Worm (Caenorhabditis elegans) whole organism, L4 larva: ENCODE results near the gene K04G7.1.

Experiments used
- T20F7.1 ChIP-seq: fragments of 200-800 bp; sonication (Bioruptor generic); optimal IDR thresholded peaks from 2 replicates; lab custom pipeline; 2018; ENCODE audit warnings: mild to moderate bottlenecking, missing genetic modification characterization, missing compliant biosample characterization
- aly-2 ChIP-seq: sonication (generic microtip); optimal IDR thresholded peaks from 2 replicates; lab custom pipeline; 2018; ENCODE audit warnings: missing biosample characterization, missing genetic modification characterization
- ama-1 ChIP-seq: fragments of 150-350 bp; optimal IDR thresholded peaks from 2 replicates; lab custom pipeline; 2014; ENCODE audit warnings: inconsistent platforms, mixed read lengths
- ceh-82 ChIP-seq: sonication (generic microtip); optimal IDR thresholded peaks from 2 replicates; lab custom pipeline; 2017; ENCODE audit warnings: missing biosample characterization, missing genetic modification characterization
- ces-1 ChIP-seq: fragments of 150-350 bp; sonication (generic microtip); optimal IDR thresholded peaks from 4 replicates; lab custom pipeline; 2014; ENCODE audit warnings: missing biosample characterization, missing genetic modification reagents, missing genetic modification characterization
- dmd-8 ChIP-seq: fragments of 200-800 bp; sonication (Bioruptor generic); IDR thresholded peaks from 2 replicates; pipeline ENCODE4 v1.3.6; 2022; ENCODE audit warnings: missing genetic modification characterization, missing compliant biosample characterization
- lin-38 ChIP-seq: fragments of 200-800 bp; sonication (Bioruptor generic); IDR thresholded peaks from 2 replicates; pipeline ENCODE4 v1.3.6; 2022; ENCODE audit warnings: missing genetic modification reagents, missing genetic modification characterization, missing compliant biosample characterization
- pha-4 ChIP-seq, 2 experiments: fragments of 150-350 bp in 1 of 2; fragments of 200-800 bp in 1 of 2; sonication (Bioruptor generic) in 1 of 2; IDR thresholded peaks in 1 of 2; optimal IDR thresholded peaks in 1 of 2; 2 replicates each; pipeline versions ENCODE4 v1.3.6 to Lab custom; 2014 to 2022; ENCODE audit warnings: missing genetic modification characterization in 2 of 2, missing genetic modification reagents in 2 of 2, missing biosample characterization in 1 of 2, missing compliant biosample characterization in 1 of 2
- pqm-1 ChIP-seq: sonication (generic microtip); optimal IDR thresholded peaks from 2 replicates; lab custom pipeline; 2017; ENCODE audit warnings: missing biosample characterization, missing genetic modification characterization

DNA sequence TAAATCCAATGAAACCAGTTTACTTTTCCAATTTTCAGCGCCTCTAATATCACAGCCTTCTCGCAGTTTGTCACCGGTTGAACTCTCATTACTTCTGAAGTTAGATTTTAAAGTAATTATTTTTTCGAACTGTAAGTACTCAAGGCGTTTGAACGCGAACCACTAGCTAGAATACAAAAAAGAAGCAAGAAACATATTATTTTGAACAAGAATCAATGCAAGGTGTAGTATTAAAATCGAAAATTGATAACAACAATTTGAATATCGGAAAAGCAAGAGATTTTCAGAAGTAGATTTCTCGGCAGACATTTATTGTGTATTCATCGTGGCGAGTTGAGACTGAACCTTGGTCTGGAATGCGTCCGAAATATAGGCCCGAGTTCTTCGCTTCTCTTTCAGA is 35.5 kb downstream of the K04G7.1 start, which contains the start of gene exos-9:
- no peak for TF ChIP-seq T20F7.1 (GFP tag; lab: Kevin White, UChicago)
- no peak for TF ChIP-seq pqm-1 (tag; lab: Kevin White, UChicago)
- no peak for TF ChIP-seq lin-38 (GFP tag; lab: Robert Waterston, UW)
- no peak; the same call in 1 of the 2 replicates for TF ChIP-seq pha-4 (GFP tag; IDR thresholded peaks at IDR 0.05; lab: Robert Waterston, UW)
- TF ChIP-seq pha-4 (tag; optimal IDR thresholded peaks at IDR 0.05; lab: Kevin White, UChicago): no peak
- TF ChIP-seq ama-1 (lab: Kevin White, UChicago): no peak
- TF ChIP-seq ces-1 (GFP tag; lab: Kevin White, UChicago): no peak
- no peak for TF ChIP-seq dmd-8
- no peak for TF ChIP-seq ceh-82 (tag; lab: Kevin White, UChicago)
- no peak for TF ChIP-seq aly-2 (tag; lab: Kevin White, UChicago)
